Worm (Caenorhabditis elegans): Measurements from ENCODE around the gene timp-1.

Gene timp-1

DNA sequence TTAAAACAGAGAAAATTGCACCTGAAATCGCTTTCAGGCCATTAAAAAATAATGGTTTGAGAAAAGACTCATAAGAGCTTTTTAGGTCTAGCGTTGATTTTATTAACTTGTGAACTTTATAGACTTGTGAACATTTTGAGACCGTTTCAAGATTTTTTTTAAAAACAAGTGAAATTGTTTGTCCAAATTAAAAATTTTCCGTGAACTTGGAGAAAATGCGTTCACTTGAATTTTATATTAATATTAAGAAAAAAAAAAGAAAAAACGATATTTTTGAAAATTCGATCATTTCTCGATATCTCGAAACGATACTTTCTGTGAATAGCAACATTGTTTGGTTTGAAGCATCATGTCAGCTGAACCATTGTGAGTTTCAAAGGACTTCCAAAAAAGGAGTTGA is 16.6 kb upstream of the timp-1 start, which contains the start of gene F20D6.1:
Gene F20D6.1, plus strand, starts transcription at position 301 of the 400 bp plus-strand sequence.
- TF ChIP-seq F13C5.2 (tag; optimal IDR thresholded peaks at IDR 0.05) (no peak), tbx-37 (GFP tag; conservative IDR thresholded peaks at IDR 0.05) (no peak), tbx-11 (GFP tag; IDR thresholded peaks at IDR 0.05) (no peak), hmbx-1 (tag; optimal IDR thresholded peaks at IDR 0.05) (no peak), ets-7 (tag; optimal IDR thresholded peaks at IDR 0.05) (no peak), hnd-1 (tag; optimal IDR thresholded peaks at IDR 0.05) (no peak), ceh-13 (GFP tag; optimal IDR thresholded peaks at IDR 0.05) (no peak), sea-1 (GFP tag; conservative IDR thresholded peaks at IDR 0.05) (no peak), B0310.2 (tag; optimal IDR thresholded peaks at IDR 0.05) (no peak), hmg-4 (GFP tag; optimal IDR thresholded peaks at IDR 0.05) (no peak), tra-4 (tag; optimal IDR thresholded peaks at IDR 0.05) (no peak)

DNA sequence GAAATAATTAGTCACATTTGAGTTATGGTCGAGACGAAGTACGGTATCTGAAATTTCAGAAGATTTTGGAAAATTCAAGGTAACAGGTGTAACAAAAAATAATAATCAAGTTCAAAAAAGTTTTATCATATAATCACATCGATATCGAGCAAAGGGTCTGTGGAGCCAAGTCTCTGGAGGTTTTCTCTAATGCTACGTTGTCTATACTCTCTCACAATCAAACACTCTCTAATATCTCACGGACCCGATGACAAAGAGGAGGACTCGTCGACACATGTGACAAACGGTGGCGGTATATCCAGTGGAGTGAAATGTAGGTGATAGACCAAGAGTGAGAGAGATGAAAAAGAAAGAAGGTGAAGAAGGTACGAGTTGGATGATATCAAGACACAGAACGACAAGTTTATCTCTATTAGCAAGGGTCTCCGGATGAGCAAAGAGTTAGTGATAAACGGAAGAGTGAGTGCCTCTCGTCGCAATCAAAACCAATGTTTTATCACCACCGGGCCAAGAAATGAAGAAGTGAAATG is 11.1 kb upstream of the timp-1 start, which contains the start of gene F20D6.10:
Gene F20D6.10, minus strand, starts transcription at position 51 of the 530 bp plus-strand sequence.
- no peak for TF ChIP-seq ceh-13 (GFP tag; optimal IDR thresholded peaks at IDR 0.05)
- TF ChIP-seq sea-1 (GFP tag; conservative IDR thresholded peaks at IDR 0.05): no peak
- no peak for TF ChIP-seq pes-1 (GFP tag; IDR thresholded peaks at IDR 0.05)
- TF ChIP-seq flt-1 (GFP tag; IDR thresholded peaks at IDR 0.05): no peak
- no peak for TF ChIP-seq hmbx-1 (tag; optimal IDR thresholded peaks at IDR 0.05)
- TF ChIP-seq F13C5.2 (tag; optimal IDR thresholded peaks at IDR 0.05): no peak
- no peak for TF ChIP-seq hmg-4 (GFP tag; optimal IDR thresholded peaks at IDR 0.05)
- no peak for TF ChIP-seq B0310.2 (tag; optimal IDR thresholded peaks at IDR 0.05)
- no peak for TF ChIP-seq tbx-37 (GFP tag; conservative IDR thresholded peaks at IDR 0.05)
- TF ChIP-seq scrt-1 (GFP tag; IDR thresholded peaks at IDR 0.05): no peak
- no peak for TF ChIP-seq tra-4 (tag; optimal IDR thresholded peaks at IDR 0.05)
- TF ChIP-seq ets-7 (tag; optimal IDR thresholded peaks at IDR 0.05): no peak
- TF ChIP-seq tbx-11 (GFP tag; IDR thresholded peaks at IDR 0.05): no peak

DNA sequence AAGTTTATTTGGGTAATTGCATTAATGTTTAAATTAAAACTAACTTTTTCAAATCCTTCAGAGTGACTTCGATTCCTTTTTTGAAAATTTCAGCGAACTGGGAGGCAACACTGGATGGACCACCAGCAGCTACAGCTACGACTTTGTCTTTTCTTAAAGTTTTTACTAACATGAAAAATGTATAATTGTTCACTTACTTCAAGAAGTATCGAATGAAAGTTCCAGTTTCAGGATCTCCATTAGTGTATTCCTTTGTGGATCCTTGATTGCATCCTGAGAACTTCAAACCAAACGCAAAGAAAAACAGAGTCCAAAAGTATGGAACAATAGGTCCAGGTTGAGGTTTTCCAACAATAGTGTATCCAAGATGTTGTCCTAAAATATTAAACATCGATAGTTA is 10.0 kb upstream of the timp-1 start:
- TF ChIP-seq aly-1 (tag; optimal IDR thresholded peaks at IDR 0.05) (no peak), ceh-36 (tag; optimal IDR thresholded peaks at IDR 0.05) (no peak), tra-4 (tag; optimal IDR thresholded peaks at IDR 0.05) (no peak), hmg-4 (GFP tag; optimal IDR thresholded peaks at IDR 0.05) (no peak), sea-1 (GFP tag; conservative IDR thresholded peaks at IDR 0.05) (no peak), flt-1 (GFP tag; IDR thresholded peaks at IDR 0.05) (no peak), tbx-37 (GFP tag; conservative IDR thresholded peaks at IDR 0.05) (no peak), B0310.2 (tag; optimal IDR thresholded peaks at IDR 0.05) (no peak), ama-1 (optimal IDR thresholded peaks at IDR 0.05) (no peak), ceh-13 (GFP tag; optimal IDR thresholded peaks at IDR 0.05) (no peak), hnd-1 (tag; optimal IDR thresholded peaks at IDR 0.05) (no peak), pes-1 (GFP tag; IDR thresholded peaks at IDR 0.05) (no peak), hmbx-1 (tag; optimal IDR thresholded peaks at IDR 0.05) (no peak), ets-7 (tag; optimal IDR thresholded peaks at IDR 0.05) (no peak)

DNA sequence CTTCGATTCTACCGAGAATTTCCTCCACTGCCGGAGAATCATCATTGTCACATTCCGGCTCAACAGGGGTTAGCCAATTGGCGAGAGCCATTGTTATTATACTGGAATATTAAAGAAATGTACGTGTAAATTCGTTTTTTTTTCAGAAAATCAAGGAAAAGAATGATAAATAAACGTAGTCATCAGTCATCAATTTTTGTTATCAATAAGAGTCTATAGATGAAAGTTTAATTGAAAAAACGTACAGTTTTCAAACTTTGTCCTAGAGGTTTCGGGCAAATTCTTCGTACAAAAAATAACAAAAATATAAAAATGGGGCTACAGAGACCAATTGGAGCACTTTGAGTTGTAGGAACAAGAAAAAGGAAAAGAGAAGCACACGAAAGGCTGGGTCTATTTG is 8.0 kb upstream of the timp-1 start, which contains the start of gene F20D6.11:
Gene F20D6.11, minus strand, starts transcription at position 101 of the 400 bp plus-strand sequence.
- TF ChIP-seq aly-1 (tag; optimal IDR thresholded peaks at IDR 0.05) (no peak), sea-1 (GFP tag; conservative IDR thresholded peaks at IDR 0.05) (no peak), scrt-1 (GFP tag; IDR thresholded peaks at IDR 0.05) (no peak), pes-1 (GFP tag; IDR thresholded peaks at IDR 0.05) (no peak), ceh-36 (tag; optimal IDR thresholded peaks at IDR 0.05) (no peak), tbx-37 (GFP tag; conservative IDR thresholded peaks at IDR 0.05) (no peak), hmbx-1 (tag; optimal IDR thresholded peaks at IDR 0.05) (no peak), tra-4 (tag; optimal IDR thresholded peaks at IDR 0.05) (no peak), hmg-4 (GFP tag; optimal IDR thresholded peaks at IDR 0.05) (no peak), flt-1 (GFP tag; IDR thresholded peaks at IDR 0.05) (no peak), ceh-13 (GFP tag; optimal IDR thresholded peaks at IDR 0.05) (no peak), hnd-1 (tag; optimal IDR thresholded peaks at IDR 0.05) (no peak), tbx-11 (GFP tag; IDR thresholded peaks at IDR 0.05) (no peak), F13C5.2 (tag; optimal IDR thresholded peaks at IDR 0.05) (no peak), ama-1 (optimal IDR thresholded peaks at IDR 0.05) (no peak), ets-7 (tag; optimal IDR thresholded peaks at IDR 0.05) (no peak)

DNA sequence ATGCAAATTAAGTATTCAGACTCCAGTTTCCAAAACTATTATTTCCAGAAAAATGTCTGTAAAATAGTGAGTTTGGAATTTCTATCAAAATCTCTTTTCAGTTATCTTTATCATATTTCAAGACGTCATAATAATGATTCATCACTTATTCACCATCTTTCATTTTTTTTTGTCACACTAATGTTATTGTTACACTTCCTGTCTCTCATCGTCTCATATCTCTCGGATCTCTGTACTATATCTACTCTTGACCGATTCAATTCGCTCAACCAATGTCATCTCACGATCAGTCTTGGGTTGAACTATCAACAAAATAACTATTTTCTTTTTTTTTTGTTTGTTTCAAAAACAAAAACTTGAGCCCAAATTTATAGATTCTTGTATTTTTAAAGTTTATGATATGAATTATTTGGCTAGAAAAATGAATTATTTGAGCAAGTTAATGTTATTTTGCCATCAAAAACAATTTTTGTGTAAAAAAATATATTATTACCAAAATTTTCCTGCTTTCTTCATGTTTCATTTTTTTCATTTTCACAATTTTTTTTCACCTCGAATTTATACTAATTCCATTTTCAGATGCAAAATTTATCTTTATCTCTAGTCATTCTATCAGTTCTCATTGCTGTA is 5.7 kb upstream of the timp-1 start, which contains the start of gene cri-2:
Gene cri-2, plus strand, starts transcription at position 580 of the 630 bp plus-strand sequence.
- TF ChIP-seq scrt-1 (GFP tag; IDR thresholded peaks at IDR 0.05) (no peak), hmbx-1 (tag; optimal IDR thresholded peaks at IDR 0.05) (no peak), ceh-36 (tag; optimal IDR thresholded peaks at IDR 0.05) (no peak), ets-7 (tag; optimal IDR thresholded peaks at IDR 0.05) (no peak), tbx-37 (GFP tag; conservative IDR thresholded peaks at IDR 0.05) (no peak), hnd-1 (tag; optimal IDR thresholded peaks at IDR 0.05) (no peak), hmg-4 (GFP tag; optimal IDR thresholded peaks at IDR 0.05) (no peak), ama-1 (optimal IDR thresholded peaks at IDR 0.05) (no peak), sea-1 (GFP tag; conservative IDR thresholded peaks at IDR 0.05) (no peak), flt-1 (GFP tag; IDR thresholded peaks at IDR 0.05) (no peak), tbx-11 (GFP tag; IDR thresholded peaks at IDR 0.05) (no peak), tra-4 (tag; optimal IDR thresholded peaks at IDR 0.05) (no peak), aly-1 (tag; optimal IDR thresholded peaks at IDR 0.05) (no peak), ceh-13 (GFP tag; optimal IDR thresholded peaks at IDR 0.05) (no peak), F13C5.2 (tag; optimal IDR thresholded peaks at IDR 0.05) (no peak), pes-1 (GFP tag; IDR thresholded peaks at IDR 0.05) (no peak), B0310.2 (tag; optimal IDR thresholded peaks at IDR 0.05) (no peak)

DNA sequence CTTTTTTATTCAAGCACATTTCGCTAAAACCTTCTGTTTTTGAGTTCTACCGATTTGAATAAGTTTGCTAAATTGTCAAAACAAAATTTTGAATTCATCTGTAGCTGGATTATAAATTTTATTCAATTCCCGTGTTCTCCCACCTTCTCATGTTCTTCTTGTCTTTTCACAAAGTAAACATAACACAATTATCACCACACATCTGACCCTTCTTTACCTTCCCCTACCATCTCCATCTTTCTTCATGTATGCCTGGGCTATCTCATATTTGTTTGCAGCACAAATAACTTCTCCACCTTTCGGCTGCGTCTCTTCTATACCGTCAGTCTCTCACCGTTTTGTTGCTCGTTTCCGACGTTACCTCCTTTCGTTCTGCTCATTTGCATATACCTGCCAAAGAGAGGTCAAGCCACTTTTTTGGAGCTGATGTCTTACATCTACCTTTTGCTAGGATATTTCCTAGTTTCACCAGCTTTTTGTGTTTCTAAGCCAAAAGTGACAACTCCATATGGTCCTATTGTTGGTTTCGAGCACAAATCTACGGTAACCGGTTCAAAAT is 3.9 kb upstream of the timp-1 start, which contains the start of gene cest-17:
Gene cest-17, plus strand, starts transcription at position 248 of the 559 bp plus-strand sequence.
- TF ChIP-seq ceh-13 (GFP tag; optimal IDR thresholded peaks at IDR 0.05) (no peak), tbx-11 (GFP tag; IDR thresholded peaks at IDR 0.05) (no peak), hmbx-1 (tag; optimal IDR thresholded peaks at IDR 0.05) (no peak), scrt-1 (GFP tag; IDR thresholded peaks at IDR 0.05) (no peak), tbx-37 (GFP tag; conservative IDR thresholded peaks at IDR 0.05) (no peak)
